Worm (Caenorhabditis elegans): ENCODE results near the gene kmo-1.

ce11 chrV:12033841-12034240 lies 36.5 kb downstream of the kmo-1 start:
- TF ChIP-seq flt-1 (GFP tag; IDR thresholded peaks at IDR 0.05) (no peak), ztf-23 (GFP tag; IDR thresholded peaks at IDR 0.05) (no peak), ztf-29 (GFP tag; IDR thresholded peaks at IDR 0.05) (no peak), T22C8.4 (GFP tag; IDR thresholded peaks at IDR 0.05) (no peak), klf-2 (GFP tag; conservative IDR thresholded peaks at IDR 0.05) (no peak), tab-1 (GFP tag; IDR thresholded peaks at IDR 0.05) (no peak)
